Fruit fly (Drosophila melanogaster) whole organism, embryonic: ENCODE results near the gene CAH16.

Experiments
- CG10147 ChIP-seq: fragments of 200-800 bp; sonication (Bioruptor generic); optimal IDR thresholded peaks from 2 replicates; lab custom pipeline; 2019; ENCODE audit warnings: missing biosample characterization, mild to moderate bottlenecking, missing genetic modification characterization, moderate library complexity
- CG10321 ChIP-seq: fragments of 200-800 bp; sonication (Bioruptor generic); IDR thresholded peaks from 2 replicates; pipeline ENCODE4 v1.3.6; 2022; ENCODE audit warnings: missing biosample characterization, missing genetic modification characterization
- CG12391 ChIP-seq: fragments of 200-800 bp; sonication (Bioruptor generic); optimal IDR thresholded peaks from 3 replicates; lab custom pipeline; 2018; ENCODE audit warnings: missing biosample characterization, mild to moderate bottlenecking, missing genetic modification characterization, moderate library complexity
- CG14667 ChIP-seq: fragments of 200-800 bp; sonication (Bioruptor generic); IDR thresholded peaks from 2 replicates; pipeline ENCODE4 v1.3.6; 2022; ENCODE audit warnings: missing biosample characterization, missing genetic modification characterization
- CG15514 ChIP-seq: fragments of 200-800 bp; sonication (Bioruptor generic); optimal IDR thresholded peaks from 3 replicates; lab custom pipeline; 2017; ENCODE audit warnings: missing biosample characterization, missing genetic modification characterization, mild to moderate bottlenecking, moderate library complexity, missing genetic modification reagents
- CG1832 ChIP-seq: fragments of 200-800 bp; sonication (Bioruptor generic); optimal IDR thresholded peaks from 2 replicates; lab custom pipeline; 2017; ENCODE audit warnings: missing biosample characterization, mild to moderate bottlenecking, missing genetic modification characterization, inconsistent platforms
- CG2129 ChIP-seq: fragments of 200-800 bp; sonication (Bioruptor generic); IDR thresholded peaks from 2 replicates; pipeline ENCODE4 v1.3.6; 2022; ENCODE audit warnings: missing biosample characterization, missing genetic modification characterization; ENCODE audit not compliant: partially characterized antibody
- CG31224 ChIP-seq: fragments of 200-800 bp; sonication (Bioruptor generic); IDR thresholded peaks from 2 replicates; pipeline ENCODE4 v1.3.6; 2022; ENCODE audit warnings: missing biosample characterization, missing genetic modification characterization
- CG31388 ChIP-seq: fragments of 200-800 bp; sonication (Bioruptor generic); optimal IDR thresholded peaks from 2 replicates; lab custom pipeline; 2016; ENCODE audit warnings: missing biosample characterization, missing genetic modification characterization
- CG33557 ChIP-seq: fragments of 200-800 bp; sonication (Bioruptor generic); optimal IDR thresholded peaks from 2 replicates; lab custom pipeline; 2019; ENCODE audit warnings: missing biosample characterization, mild to moderate bottlenecking, missing genetic modification characterization, moderate library complexity
- CG3995 ChIP-seq: fragments of 200-800 bp; sonication (Bioruptor generic); optimal IDR thresholded peaks from 3 replicates; lab custom pipeline; 2016; ENCODE audit warnings: missing biosample characterization, missing genetic modification characterization
- CG4360 ChIP-seq: fragments of 200-800 bp; sonication (Bioruptor generic); IDR thresholded peaks from 2 replicates; pipeline ENCODE4 v1.3.6; 2022; ENCODE audit warnings: missing biosample characterization, missing genetic modification characterization
- CG4730 ChIP-seq: fragments of 200-800 bp; sonication (Bioruptor generic); IDR thresholded peaks from 2 replicates; pipeline ENCODE4 v1.3.6; 2022; ENCODE audit warnings: missing biosample characterization, missing genetic modification characterization
- CG4820 ChIP-seq: fragments of 200-800 bp; sonication (Bioruptor generic); optimal IDR thresholded peaks from 3 replicates; lab custom pipeline; 2016; ENCODE audit warnings: missing biosample characterization, missing genetic modification characterization
- CG7928 ChIP-seq: fragments of 200-800 bp; sonication (Bioruptor generic); optimal IDR thresholded peaks from 2 replicates; lab custom pipeline; 2017; ENCODE audit warnings: missing biosample characterization, mild to moderate bottlenecking, missing genetic modification characterization
- CG8281 ChIP-seq: fragments of 200-800 bp; sonication (Bioruptor generic); optimal IDR thresholded peaks from 2 replicates; lab custom pipeline; 2018; ENCODE audit warnings: missing biosample characterization, mild to moderate bottlenecking, missing genetic modification characterization, moderate library complexity
- CG9876 ChIP-seq: fragments of 200-800 bp; sonication (Bioruptor generic); optimal IDR thresholded peaks from 2 replicates; lab custom pipeline; 2016; ENCODE audit warnings: missing biosample characterization, missing genetic modification characterization
- Camta ChIP-seq: fragments of 200-800 bp; sonication (Bioruptor generic); optimal IDR thresholded peaks from 2 replicates; lab custom pipeline; 2016; ENCODE audit warnings: missing biosample characterization, missing genetic modification characterization
- CkIIα-i1 ChIP-seq: fragments of 200-800 bp; sonication (Bioruptor generic); IDR thresholded peaks from 2 replicates; pipeline ENCODE4 v1.3.6; 2022; ENCODE audit warnings: missing biosample characterization, missing genetic modification characterization
- Dbx ChIP-seq: fragments of 200-800 bp; sonication (Bioruptor generic); IDR thresholded peaks from 3 replicates; pipeline ENCODE4 v1.3.6; 2022; ENCODE audit warnings: missing biosample characterization, missing genetic modification characterization
- Dp ChIP-seq: fragments of 200-800 bp; sonication (Bioruptor generic); optimal IDR thresholded peaks from 2 replicates; lab custom pipeline; 2018; ENCODE audit warnings: missing biosample characterization, mild to moderate bottlenecking, missing genetic modification characterization, moderate library complexity
- Drgx ChIP-seq: fragments of 200-800 bp; sonication (Bioruptor generic); IDR thresholded peaks from 2 replicates; pipeline ENCODE4 v1.3.6; 2022; ENCODE audit warnings: missing biosample characterization, missing genetic modification characterization
- Fer2 ChIP-seq: fragments of 200-800 bp; sonication (Bioruptor generic); optimal IDR thresholded peaks from 2 replicates; lab custom pipeline; 2018; ENCODE audit warnings: missing biosample characterization, mild to moderate bottlenecking, missing genetic modification characterization, moderate library complexity
- Fer3 ChIP-seq: fragments of 200-800 bp; sonication (Bioruptor generic); optimal IDR thresholded peaks from 2 replicates; lab custom pipeline; 2018; ENCODE audit warnings: missing biosample characterization, mild to moderate bottlenecking, missing genetic modification characterization, moderate library complexity
- Hand ChIP-seq: fragments of 200-800 bp; sonication (Bioruptor generic); optimal IDR thresholded peaks from 2 replicates; lab custom pipeline; 2017; ENCODE audit warnings: mild to moderate bottlenecking, missing biosample characterization, missing genetic modification reagents, missing genetic modification characterization
- Mes4 ChIP-seq: fragments of 200-800 bp; sonication (Bioruptor generic); optimal IDR thresholded peaks from 2 replicates; lab custom pipeline; 2016; ENCODE audit warnings: missing biosample characterization, missing genetic modification characterization
- NC2α ChIP-seq: fragments of 200-800 bp; sonication (Bioruptor generic); optimal IDR thresholded peaks from 2 replicates; lab custom pipeline; 2016; ENCODE audit warnings: missing biosample characterization, missing genetic modification characterization
- Opbp ChIP-seq: fragments of 200-800 bp; sonication (Bioruptor generic); IDR thresholded peaks from 3 replicates; pipeline ENCODE4 v1.3.6; 2022; ENCODE audit warnings: missing biosample characterization, missing genetic modification characterization; ENCODE audit not compliant: partially characterized antibody
- Ssrp ChIP-seq: fragments of 200-800 bp; sonication (Bioruptor generic); optimal IDR thresholded peaks from 2 replicates; lab custom pipeline; 2018; ENCODE audit warnings: missing biosample characterization, mild to moderate bottlenecking, missing genetic modification characterization, moderate library complexity
- TFAM ChIP-seq: fragments of 200-800 bp; sonication (Bioruptor generic); optimal IDR thresholded peaks from 2 replicates; lab custom pipeline; 2017; ENCODE audit warnings: missing biosample characterization, missing genetic modification characterization, inconsistent platforms
- YL-1 ChIP-seq: fragments of 200-800 bp; sonication (Bioruptor generic); optimal IDR thresholded peaks from 3 replicates; lab custom pipeline; 2017; ENCODE audit warnings: missing biosample characterization, mild to moderate bottlenecking, missing genetic modification characterization
- bbx ChIP-seq: fragments of 200-800 bp; sonication (Bioruptor generic); IDR thresholded peaks from 2 replicates; pipeline ENCODE4 v1.3.6; 2022; ENCODE audit warnings: missing biosample characterization, missing genetic modification characterization; ENCODE audit not compliant: partially characterized antibody
- br ChIP-seq: fragments of >200 bp; optimal IDR thresholded peaks from 2 replicates; lab custom pipeline; 2017
- cg ChIP-seq: fragments of 200-800 bp; sonication (Bioruptor generic); optimal IDR thresholded peaks from 3 replicates; lab custom pipeline; 2019; ENCODE audit warnings: missing biosample characterization, mild to moderate bottlenecking, missing genetic modification characterization, moderate library complexity
- chn ChIP-seq: fragments of 200-800 bp; sonication (Bioruptor generic); optimal IDR thresholded peaks from 2 replicates; lab custom pipeline; 2016; ENCODE audit warnings: missing biosample characterization, missing genetic modification characterization
- dan ChIP-seq: fragments of 200-800 bp; sonication (Bioruptor generic); IDR thresholded peaks from 2 replicates; pipeline ENCODE4 v1.3.6; 2022; ENCODE audit warnings: missing biosample characterization, missing genetic modification characterization
- dm ChIP-seq: fragments of 200-800 bp; sonication (Bioruptor generic); optimal IDR thresholded peaks from 3 replicates; lab custom pipeline; 2016; ENCODE audit warnings: missing biosample characterization, missing genetic modification characterization
- en ChIP-seq: fragments of 200-800 bp; sonication (Bioruptor generic); optimal IDR thresholded peaks from 2 replicates; lab custom pipeline; 2016; ENCODE audit warnings: missing biosample characterization, missing genetic modification characterization
- fd3F ChIP-seq: fragments of 200-800 bp; sonication (Bioruptor generic); optimal IDR thresholded peaks from 2 replicates; lab custom pipeline; 2018; ENCODE audit warnings: missing biosample characterization, mild to moderate bottlenecking, missing genetic modification characterization, moderate library complexity
- h ChIP-seq: fragments of >200 bp; optimal IDR thresholded peaks from 2 replicates; lab custom pipeline; 2017
- hkb ChIP-seq, 2 experiments: fragments of 200-800 bp in 1 of 2; fragments of >200 bp in 1 of 2; sonication (Bioruptor generic) in 1 of 2; IDR thresholded peaks in 1 of 2; optimal IDR thresholded peaks in 1 of 2; 2 replicates each; pipeline versions ENCODE4 v1.3.6 to Lab custom; 2017 to 2022; ENCODE audit warnings: missing biosample characterization in 1 of 2, missing genetic modification characterization in 1 of 2
- nmo ChIP-seq: fragments of 200-800 bp; sonication (Bioruptor generic); optimal IDR thresholded peaks from 2 replicates; lab custom pipeline; 2018; ENCODE audit warnings: missing biosample characterization, mild to moderate bottlenecking, missing genetic modification characterization, moderate library complexity
- peb ChIP-seq: fragments of 200-800 bp; sonication (Bioruptor generic); IDR thresholded peaks from 2 replicates; pipeline ENCODE4 v1.3.6; 2022; ENCODE audit warnings: missing biosample characterization, missing genetic modification characterization
- pzg ChIP-seq: fragments of 200-800 bp; sonication (Bioruptor generic); optimal IDR thresholded peaks from 3 replicates; lab custom pipeline; 2018; ENCODE audit warnings: missing biosample characterization, mild to moderate bottlenecking, missing genetic modification characterization, moderate library complexity
- sd ChIP-seq: fragments of 200-800 bp; sonication (Bioruptor generic); optimal IDR thresholded peaks from 3 replicates; lab custom pipeline; 2018; ENCODE audit warnings: missing biosample characterization, mild to moderate bottlenecking, missing genetic modification characterization, moderate library complexity
- shn ChIP-seq: fragments of 200-800 bp; sonication (Bioruptor generic); optimal IDR thresholded peaks from 3 replicates; lab custom pipeline; 2016; ENCODE audit warnings: missing biosample characterization, missing genetic modification characterization
- tgo ChIP-seq: fragments of 200-800 bp; sonication (Bioruptor generic); IDR thresholded peaks from 3 replicates; pipeline ENCODE4 v1.3.6; 2022; ENCODE audit warnings: missing biosample characterization, missing genetic modification characterization
- trh ChIP-seq: fragments of 200-800 bp; sonication (Bioruptor generic); optimal IDR thresholded peaks from 2 replicates; lab custom pipeline; 2016; ENCODE audit warnings: missing biosample characterization, missing genetic modification characterization
- ttk ChIP-seq: fragments of 200-800 bp; sonication (Bioruptor generic); IDR thresholded peaks from 2 replicates; pipeline ENCODE4 v2.1.2; 2022; ENCODE audit warnings: missing biosample characterization, missing genetic modification characterization
- vfl ChIP-seq: fragments of 200-800 bp; sonication (Bioruptor generic); optimal IDR thresholded peaks from 2 replicates; lab custom pipeline; 2016; ENCODE audit warnings: missing biosample characterization, missing genetic modification characterization

CAH16 gene

DNA sequence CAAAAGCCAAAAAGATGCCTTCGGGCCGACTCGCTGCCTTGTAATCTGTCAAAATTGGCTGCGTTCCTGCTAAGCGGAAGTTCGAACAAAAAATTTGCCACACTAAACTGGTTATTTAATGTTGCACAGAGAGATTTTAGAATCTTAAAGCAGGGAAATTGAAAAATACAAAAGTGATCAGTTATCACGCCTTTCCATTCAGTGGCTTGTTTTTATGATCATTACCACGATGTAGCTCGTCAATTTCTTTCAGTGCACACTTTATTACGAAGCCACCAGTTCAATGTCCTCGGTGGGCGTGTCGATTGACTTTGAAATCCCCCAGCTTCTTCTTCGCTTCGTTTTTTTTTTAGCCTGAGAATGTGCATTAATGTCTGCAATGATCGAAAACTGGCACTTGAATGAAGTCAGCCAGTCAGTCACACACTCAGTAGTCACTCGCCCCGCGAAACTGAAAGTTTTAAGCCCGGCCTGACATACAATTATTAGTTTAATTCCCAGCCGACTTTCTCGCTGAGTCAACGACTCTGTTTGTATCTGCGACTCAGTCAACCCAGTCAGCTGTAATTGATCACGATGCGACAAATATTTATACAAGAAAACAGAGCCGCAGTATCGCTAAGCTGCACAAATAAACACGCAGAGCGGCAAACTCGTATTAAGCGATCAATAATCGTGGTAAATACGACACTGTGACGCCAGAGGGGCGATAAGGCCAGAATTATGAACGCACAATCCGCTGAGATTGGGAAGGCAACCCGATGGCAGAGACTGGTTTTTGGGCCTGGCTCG lies 49.0 kb downstream of the CAH16 start (continued):
- TF ChIP-seq Opbp (no peak), pzg (GFP tag; lab: Kevin White, UChicago) (no peak), CG2129 (GFP tag; lab: Robert Waterston, UW) (no peak), Mes4 (peak; percentile 3), hkb (optimal IDR thresholded peaks at IDR 0.05; lab: Kevin White, UChicago) (no peak), hkb (GFP tag; IDR thresholded peaks at IDR 0.05; lab: Robert Waterston, UW) (0 out of 2 replicates have a peak, but pooled peaks have one; percentile 15), CG15514 (GFP tag; lab: Kevin White, UChicago) (no peak), CG1832 (no peak), TFAM (GFP tag; lab: Kevin White, UChicago) (no peak), bbx (GFP tag; lab: Robert Waterston, UW) (no peak), dan (GFP tag; lab: Robert Waterston, UW) (no peak), br (lab: Kevin White, UChicago) (no peak), CG3995 (GFP tag; lab: Kevin White, UChicago) (no peak), CkIIα-i1 (no peak), CG8281 (tag; lab: Kevin White, UChicago) (no peak), Ssrp (tag; lab: Kevin White, UChicago) (no peak), trh (GFP tag; lab: Kevin White, UChicago) (no peak), Hand (no peak), Fer2 (no peak), CG7928 (GFP tag; lab: Kevin White, UChicago) (no peak), vfl (no peak), fd3F (no peak), CG14667 (no peak), ttk (GFP tag; lab: Robert Waterston, UW) (no peak), shn (GFP tag; lab: Kevin White, UChicago) (no peak), dm (GFP tag; lab: Kevin White, UChicago) (no peak), Dp (GFP tag; lab: Kevin White, UChicago) (no peak), CG31388 (GFP tag; lab: Kevin White, UChicago) (no peak), Camta (GFP tag; lab: Kevin White, UChicago) (peak; percentile 2), Drgx (GFP tag; lab: Robert Waterston, UW) (no peak), nmo (GFP tag; lab: Kevin White, UChicago) (no peak), chn (GFP tag; lab: Kevin White, UChicago) (no peak), NC2α (GFP tag; lab: Kevin White, UChicago) (no peak), CG10321 (GFP tag; lab: Robert Waterston, UW) (no peak), CG4360 (GFP tag; lab: Robert Waterston, UW) (peak; percentile 45; the same call in 1 of the 2 replicates), CG33557 (GFP tag; lab: Kevin White, UChicago) (peak; percentile 72), YL-1 (GFP tag; lab: Kevin White, UChicago) (peak; percentile 14), Fer3 (peak; percentile 4), sd (tag; lab: Kevin White, UChicago) (no peak), Dbx (GFP tag; lab: Robert Waterston, UW) (no peak), h (lab: Kevin White, UChicago) (no peak), tgo (GFP tag; lab: Robert Waterston, UW) (no peak), CG31224 (no peak), en (GFP tag; lab: Kevin White, UChicago) (no peak), CG4820 (GFP tag; lab: Kevin White, UChicago) (no peak), CG4730 (no peak), CG10147 (GFP tag; lab: Kevin White, UChicago) (no peak), CG9876 (GFP tag; lab: Kevin White, UChicago) (no peak), cg (GFP tag; lab: Kevin White, UChicago) (no peak), CG12391 (tag; lab: Kevin White, UChicago) (no peak), peb (GFP tag; lab: Robert Waterston, UW) (no peak)
